Fruit fly (Drosophila melanogaster) whole organism, embryonic: Measurements from ENCODE around the gene CG11951.

Experiments used
- ATbp ChIP-seq: fragments of 200-800 bp; sonication (Bioruptor generic); optimal IDR thresholded peaks from 2 replicates; lab custom pipeline; 2017; ENCODE audit warnings: missing biosample characterization, mild to moderate bottlenecking, missing genetic modification characterization, missing genetic modification reagents
- Atf-2 ChIP-seq: fragments of 200-800 bp; sonication (Bioruptor generic); optimal IDR thresholded peaks from 2 replicates; lab custom pipeline; 2016; ENCODE audit warnings: missing biosample characterization, missing genetic modification characterization
- BEAF-32 ChIP-seq: fragments of 200-800 bp; sonication (Bioruptor generic); optimal IDR thresholded peaks from 3 replicates; lab custom pipeline; 2017; ENCODE audit warnings: missing biosample characterization, missing genetic modification characterization, mild to moderate bottlenecking, moderate library complexity, missing genetic modification reagents
- BtbVII ChIP-seq: fragments of 200-800 bp; sonication (Bioruptor generic); optimal IDR thresholded peaks from 3 replicates; lab custom pipeline; 2017; ENCODE audit warnings: missing biosample characterization, mild to moderate bottlenecking, missing genetic modification characterization
- Bteb2 ChIP-seq: fragments of 200-800 bp; sonication (Bioruptor generic); optimal IDR thresholded peaks from 2 replicates; lab custom pipeline; 2016; ENCODE audit warnings: missing biosample characterization, missing genetic modification characterization
- CG10979 ChIP-seq: fragments of 200-800 bp; sonication (Bioruptor generic); optimal IDR thresholded peaks from 2 replicates; lab custom pipeline; 2018; ENCODE audit warnings: missing biosample characterization, mild to moderate bottlenecking, missing genetic modification characterization, moderate library complexity
- CG12391 ChIP-seq: fragments of 200-800 bp; sonication (Bioruptor generic); optimal IDR thresholded peaks from 3 replicates; lab custom pipeline; 2018; ENCODE audit warnings: missing biosample characterization, mild to moderate bottlenecking, missing genetic modification characterization, moderate library complexity
- CG14050 ChIP-seq: fragments of 200-800 bp; sonication (Bioruptor generic); IDR thresholded peaks from 3 replicates; pipeline ENCODE4 v1.3.6; 2022; ENCODE audit warnings: missing biosample characterization, missing genetic modification characterization
- CG15011 ChIP-seq: fragments of 200-800 bp; sonication (Bioruptor generic); optimal IDR thresholded peaks from 3 replicates; lab custom pipeline; 2018; ENCODE audit warnings: missing biosample characterization, mild to moderate bottlenecking, missing genetic modification characterization
- CG1602 ChIP-seq: fragments of 200-800 bp; sonication (Bioruptor generic); optimal IDR thresholded peaks from 3 replicates; lab custom pipeline; 2016; ENCODE audit warnings: missing biosample characterization, missing genetic modification characterization
- CG16779 ChIP-seq: fragments of 200-800 bp; sonication (Bioruptor generic); IDR thresholded peaks from 2 replicates; pipeline ENCODE4 v1.3.6; 2022; ENCODE audit warnings: missing biosample characterization, missing genetic modification characterization
- CG16815 ChIP-seq: fragments of 200-800 bp; sonication (Bioruptor generic); optimal IDR thresholded peaks from 3 replicates; lab custom pipeline; 2017; ENCODE audit warnings: missing biosample characterization, mild to moderate bottlenecking, missing genetic modification characterization
- CG2712 ChIP-seq: fragments of 200-800 bp; optimal IDR thresholded peaks from 3 replicates; lab custom pipeline; 2019; ENCODE audit warnings: missing biosample characterization, mild to moderate bottlenecking, missing genetic modification characterization, moderate library complexity
- CG30431 ChIP-seq: fragments of 200-800 bp; sonication (Bioruptor generic); optimal IDR thresholded peaks from 2 replicates; lab custom pipeline; 2017; ENCODE audit warnings: missing biosample characterization, missing genetic modification characterization
- CG31224 ChIP-seq: fragments of 200-800 bp; sonication (Bioruptor generic); IDR thresholded peaks from 2 replicates; pipeline ENCODE4 v1.3.6; 2022; ENCODE audit warnings: missing biosample characterization, missing genetic modification characterization
- CG32532 ChIP-seq: fragments of 200-800 bp; sonication (Bioruptor generic); IDR thresholded peaks from 2 replicates; pipeline ENCODE4 v1.3.6; 2022; ENCODE audit warnings: missing biosample characterization, missing genetic modification characterization
- CG3407 ChIP-seq: fragments of 200-800 bp; sonication (Bioruptor generic); optimal IDR thresholded peaks from 2 replicates; lab custom pipeline; 2018; ENCODE audit warnings: missing biosample characterization, mild to moderate bottlenecking, missing genetic modification characterization
- CG34224 ChIP-seq: fragments of 200-800 bp; sonication (Bioruptor generic); IDR thresholded peaks from 3 replicates; pipeline ENCODE4 v1.3.6; 2022; ENCODE audit warnings: missing biosample characterization, missing genetic modification characterization; ENCODE audit not compliant: partially characterized antibody
- CG4424 ChIP-seq: fragments of 200-800 bp; sonication (Bioruptor generic); optimal IDR thresholded peaks from 3 replicates; lab custom pipeline; 2016; ENCODE audit warnings: missing biosample characterization, missing genetic modification characterization
- CG6272 ChIP-seq: fragments of 200-800 bp; sonication (Bioruptor generic); IDR thresholded peaks from 2 replicates; pipeline ENCODE4 v1.3.6; 2022; ENCODE audit warnings: missing biosample characterization, missing genetic modification characterization
- CG6765 ChIP-seq: fragments of 200-800 bp; sonication (Bioruptor generic); optimal IDR thresholded peaks from 3 replicates; lab custom pipeline; 2017; ENCODE audit warnings: missing biosample characterization, mild to moderate bottlenecking, missing genetic modification characterization
- Dbx ChIP-seq: fragments of 200-800 bp; sonication (Bioruptor generic); IDR thresholded peaks from 3 replicates; pipeline ENCODE4 v1.3.6; 2022; ENCODE audit warnings: missing biosample characterization, missing genetic modification characterization
- Hand ChIP-seq: fragments of 200-800 bp; sonication (Bioruptor generic); optimal IDR thresholded peaks from 2 replicates; lab custom pipeline; 2017; ENCODE audit warnings: mild to moderate bottlenecking, missing biosample characterization, missing genetic modification reagents, missing genetic modification characterization
- Mad ChIP-seq: fragments of 200-800 bp; sonication (Bioruptor generic); optimal IDR thresholded peaks from 2 replicates; lab custom pipeline; 2016; ENCODE audit warnings: missing biosample characterization, missing genetic modification characterization
- Optix ChIP-seq: fragments of 200-800 bp; sonication (Bioruptor generic); IDR thresholded peaks from 3 replicates; pipeline ENCODE4 v1.3.6; 2022; ENCODE audit warnings: missing biosample characterization, missing genetic modification characterization
- Spps ChIP-seq: fragments of 200-800 bp; sonication (Bioruptor generic); optimal IDR thresholded peaks from 2 replicates; lab custom pipeline; 2018; ENCODE audit warnings: missing biosample characterization, mild to moderate bottlenecking, missing genetic modification characterization
- Trl ChIP-seq, 3 experiments: fragments of >200 bp in 2 of 3; fragments of 200-800 bp in 1 of 3; sonication (Bioruptor generic) in 1 of 3; optimal IDR thresholded peaks; 2 replicates in 1 of 3; 3 replicates in 2 of 3; lab custom pipeline; 2016 to 2017; ENCODE audit warnings: missing biosample characterization in 1 of 3, missing genetic modification characterization in 1 of 3
- amos ChIP-seq: fragments of 200-800 bp; sonication (Bioruptor generic); IDR thresholded peaks from 2 replicates; pipeline ENCODE4 v1.3.6; 2022; ENCODE audit warnings: missing biosample characterization, missing genetic modification characterization; ENCODE audit not compliant: partially characterized antibody
- ara ChIP-seq: fragments of 200-800 bp; sonication (Bioruptor generic); IDR thresholded peaks from 2 replicates; pipeline ENCODE4 v1.3.6; 2022; ENCODE audit warnings: missing biosample characterization, missing genetic modification characterization
- ato ChIP-seq: fragments of 200-800 bp; sonication (Bioruptor generic); IDR thresholded peaks from 2 replicates; pipeline ENCODE4 v1.3.6; 2022; ENCODE audit warnings: missing biosample characterization, missing genetic modification characterization; ENCODE audit not compliant: partially characterized antibody
- bcd ChIP-seq: fragments of 200-800 bp; sonication (Bioruptor generic); optimal IDR thresholded peaks from 2 replicates; lab custom pipeline; 2017; ENCODE audit warnings: missing biosample characterization, mild to moderate bottlenecking, missing genetic modification characterization
- cas ChIP-seq: fragments of 200-800 bp; sonication (Bioruptor generic); IDR thresholded peaks from 2 replicates; pipeline ENCODE4 v1.3.6; 2022; ENCODE audit warnings: missing biosample characterization, missing genetic modification characterization
- cato ChIP-seq: fragments of 200-800 bp; sonication (Bioruptor generic); optimal IDR thresholded peaks from 2 replicates; lab custom pipeline; 2016; ENCODE audit warnings: missing biosample characterization, missing genetic modification characterization, borderline replicate concordance
- chif ChIP-seq, 2 experiments: fragments of 200-800 bp; sonication (Bioruptor generic); optimal IDR thresholded peaks; 3 replicates each; lab custom pipeline; 2016; ENCODE audit warnings: missing biosample characterization in 2 of 2, missing genetic modification characterization in 2 of 2
- chinmo ChIP-seq: fragments of 200-800 bp; sonication (Bioruptor generic); IDR thresholded peaks from 4 replicates; pipeline ENCODE4 v1.3.6; 2022; ENCODE audit warnings: missing biosample characterization, missing genetic modification characterization; ENCODE audit not compliant: partially characterized antibody
- ewg ChIP-seq: fragments of 200-800 bp; sonication (Bioruptor generic); optimal IDR thresholded peaks from 3 replicates; lab custom pipeline; 2017; ENCODE audit warnings: mild to moderate bottlenecking, missing biosample characterization, missing genetic modification reagents, missing genetic modification characterization
- gro ChIP-seq: fragments of 200-800 bp; sonication (Bioruptor generic); optimal IDR thresholded peaks from 2 replicates; lab custom pipeline; 2016; ENCODE audit warnings: missing biosample characterization, missing genetic modification characterization
- her ChIP-seq: fragments of 200-800 bp; sonication (Bioruptor generic); optimal IDR thresholded peaks from 2 replicates; lab custom pipeline; 2016; ENCODE audit warnings: missing biosample characterization, missing genetic modification characterization
- insv ChIP-seq, 2 experiments: fragments of 200-800 bp; sonication (Bioruptor generic); optimal IDR thresholded peaks; 3 replicates each; lab custom pipeline; 2016 to 2018; ENCODE audit warnings: missing biosample characterization in 2 of 2, missing genetic modification characterization in 2 of 2
- jumu ChIP-seq: fragments of 200-800 bp; sonication (Bioruptor generic); optimal IDR thresholded peaks from 3 replicates; lab custom pipeline; 2016; ENCODE audit warnings: missing biosample characterization, missing genetic modification characterization
- kah ChIP-seq: fragments of 200-800 bp; sonication (Bioruptor generic); optimal IDR thresholded peaks from 2 replicates; lab custom pipeline; 2018; ENCODE audit warnings: missing biosample characterization, mild to moderate bottlenecking, missing genetic modification characterization
- lov ChIP-seq, 2 experiments: fragments of 200-800 bp in 1 of 2; fragments of >200 bp in 1 of 2; sonication (Bioruptor generic) in 1 of 2; IDR thresholded peaks in 1 of 2; optimal IDR thresholded peaks in 1 of 2; 2 replicates in 1 of 2; 3 replicates in 1 of 2; pipeline versions ENCODE4 v1.3.6 to Lab custom; 2017 to 2022; ENCODE audit warnings: missing biosample characterization in 1 of 2, missing genetic modification characterization in 1 of 2
- mld ChIP-seq: fragments of 200-800 bp; sonication (Bioruptor generic); IDR thresholded peaks from 3 replicates; pipeline ENCODE4 v1.3.6; 2022; ENCODE audit warnings: missing biosample characterization, missing genetic modification characterization; ENCODE audit not compliant: partially characterized antibody
- nau ChIP-seq: fragments of 200-800 bp; sonication (Bioruptor generic); optimal IDR thresholded peaks from 3 replicates; lab custom pipeline; 2017; ENCODE audit warnings: missing biosample characterization, mild to moderate bottlenecking, missing genetic modification characterization, missing genetic modification reagents
- pho ChIP-seq: fragments of 200-800 bp; sonication (Bioruptor generic); optimal IDR thresholded peaks from 2 replicates; lab custom pipeline; 2016; ENCODE audit warnings: missing biosample characterization, missing genetic modification characterization
- run ChIP-seq: fragments of 200-800 bp; sonication (Bioruptor generic); optimal IDR thresholded peaks from 3 replicates; lab custom pipeline; 2018; ENCODE audit warnings: missing biosample characterization, mild to moderate bottlenecking, missing genetic modification characterization
- sd ChIP-seq: fragments of 200-800 bp; sonication (Bioruptor generic); optimal IDR thresholded peaks from 3 replicates; lab custom pipeline; 2018; ENCODE audit warnings: missing biosample characterization, mild to moderate bottlenecking, missing genetic modification characterization, moderate library complexity
- ssp ChIP-seq: fragments of 200-800 bp; sonication (Bioruptor generic); IDR thresholded peaks from 2 replicates; pipeline ENCODE4 v1.3.6; 2022; ENCODE audit warnings: missing biosample characterization, missing genetic modification characterization
- trh ChIP-seq: fragments of 200-800 bp; sonication (Bioruptor generic); optimal IDR thresholded peaks from 2 replicates; lab custom pipeline; 2016; ENCODE audit warnings: missing biosample characterization, missing genetic modification characterization
- twi ChIP-seq: fragments of 200-800 bp; optimal IDR thresholded peaks from 2 replicates; lab custom pipeline; 2019; ENCODE audit warnings: missing biosample characterization, mild to moderate bottlenecking, missing genetic modification characterization, moderate library complexity

The CG11951 gene

DNA sequence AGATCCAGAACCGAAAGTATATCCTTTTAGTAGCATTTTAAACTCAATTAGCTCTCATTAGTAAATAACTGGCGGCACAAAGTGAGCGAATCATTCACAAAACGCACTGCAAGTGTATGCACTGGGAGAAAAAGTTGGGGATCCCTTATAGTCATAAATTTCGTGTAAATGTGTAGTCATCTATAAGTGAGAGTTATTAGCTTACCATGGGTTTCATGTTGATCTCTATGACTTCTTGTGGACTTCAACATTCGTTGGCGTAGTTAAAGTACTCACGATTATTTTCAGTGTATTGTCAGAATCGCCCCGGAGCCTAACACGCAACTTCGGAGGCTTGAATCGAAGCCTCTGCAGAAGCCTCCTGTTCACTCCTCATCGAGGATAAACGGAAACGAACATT lies 38.5 kb upstream of the CG11951 start (continued):
- peak; percentile 56; the same call in 1 of the 2 replicates for TF ChIP-seq ara (GFP tag; lab: Robert Waterston, UW)
- TF ChIP-seq nau (GFP tag; lab: Kevin White, UChicago): no peak
- peak; percentile 50 for TF ChIP-seq CG2712
- no peak for TF ChIP-seq CG31224 (GFP tag; lab: Robert Waterston, UW)
- no peak for TF ChIP-seq CG3407 (GFP tag; lab: Kevin White, UChicago)
- TF ChIP-seq Optix (GFP tag; lab: Robert Waterston, UW): peak; percentile 11; the same call in 1 of the 3 replicates
- no peak for TF ChIP-seq lov (optimal IDR thresholded peaks at IDR 0.05; lab: Kevin White, UChicago)
- TF ChIP-seq lov (GFP tag; IDR thresholded peaks at IDR 0.05; lab: Robert Waterston, UW): no peak
- TF ChIP-seq CG16815 (GFP tag; lab: Kevin White, UChicago): peak; percentile 25
- no peak for TF ChIP-seq Mad (GFP tag; lab: Kevin White, UChicago)
- TF ChIP-seq cas (GFP tag; lab: Robert Waterston, UW): no peak
- no peak for TF ChIP-seq CG15011 (GFP tag; lab: Kevin White, UChicago)
- no peak for TF ChIP-seq run
- peak; percentile 47 for TF ChIP-seq Atf-2 (GFP tag; lab: Kevin White, UChicago)
- TF ChIP-seq her (GFP tag; lab: Kevin White, UChicago): no peak
- TF ChIP-seq ssp: no peak
- TF ChIP-seq ato: no peak
- no peak for TF ChIP-seq ewg
- TF ChIP-seq pho: no peak
- TF ChIP-seq CG12391 (tag; lab: Kevin White, UChicago): peak; percentile 34
- no peak for TF ChIP-seq Hand (GFP tag; lab: Kevin White, UChicago)
- no peak for TF ChIP-seq CG6272 (GFP tag; lab: Robert Waterston, UW)
- no peak for TF ChIP-seq CG14050 (GFP tag; lab: Robert Waterston, UW)
- TF ChIP-seq Trl (optimal IDR thresholded peaks at IDR 0.05; lab: Kevin White, UChicago): no peak
- TF ChIP-seq Trl (GFP tag; optimal IDR thresholded peaks at IDR 0.05; lab: Kevin White, UChicago): no peak
- TF ChIP-seq BEAF-32 (GFP tag; lab: Kevin White, UChicago): no peak
- TF ChIP-seq amos (GFP tag; lab: Robert Waterston, UW): no peak
- no peak for TF ChIP-seq ATbp (GFP tag; lab: Kevin White, UChicago)
- TF ChIP-seq trh (GFP tag; lab: Kevin White, UChicago): no peak
- no peak for TF ChIP-seq Dbx (GFP tag; lab: Robert Waterston, UW)
- peak; percentile 7 for TF ChIP-seq Spps (tag; lab: Kevin White, UChicago)
- TF ChIP-seq BtbVII (GFP tag; lab: Kevin White, UChicago): no peak
- no peak for TF ChIP-seq cato (GFP tag; lab: Kevin White, UChicago)
- TF ChIP-seq CG16779: no peak
- TF ChIP-seq Bteb2 (GFP tag; lab: Kevin White, UChicago): no peak
- TF ChIP-seq CG6765 (GFP tag; lab: Kevin White, UChicago): no peak
- peak; percentile 48 for TF ChIP-seq CG10979
- TF ChIP-seq twi (tag; lab: Kevin White, UChicago): peak; percentile 4
- no peak for TF ChIP-seq insv (GFP tag; optimal IDR thresholded peaks at IDR 0.05; lab: Kevin White, UChicago)
- no peak for TF ChIP-seq bcd (GFP tag; lab: Kevin White, UChicago)
- TF ChIP-seq sd (tag; lab: Kevin White, UChicago): no peak
- TF ChIP-seq CG1602 (GFP tag; lab: Kevin White, UChicago): peak; percentile 14
- no peak for TF ChIP-seq gro (GFP tag; lab: Kevin White, UChicago)
- no peak for TF ChIP-seq CG4424 (GFP tag; lab: Kevin White, UChicago)
- no peak for TF ChIP-seq CG34224 (GFP tag; lab: Robert Waterston, UW)
- TF ChIP-seq mld (GFP tag; lab: Robert Waterston, UW): no peak
- no peak for TF ChIP-seq kah
- peak; percentile 34 for TF ChIP-seq CG30431 (GFP tag; lab: Kevin White, UChicago)
- TF ChIP-seq jumu: no peak
- peak in 1 of 2 experiments; percentile 58 for TF ChIP-seq chif (GFP tag; optimal IDR thresholded peaks at IDR 0.05; lab: Kevin White, UChicago)
- no peak for TF ChIP-seq CG32532
- TF ChIP-seq chinmo (GFP tag; lab: Robert Waterston, UW): no peak
